Fruit fly (Drosophila melanogaster): Measurements from ENCODE around the gene Grp170.

The Grp170 gene

DNA sequence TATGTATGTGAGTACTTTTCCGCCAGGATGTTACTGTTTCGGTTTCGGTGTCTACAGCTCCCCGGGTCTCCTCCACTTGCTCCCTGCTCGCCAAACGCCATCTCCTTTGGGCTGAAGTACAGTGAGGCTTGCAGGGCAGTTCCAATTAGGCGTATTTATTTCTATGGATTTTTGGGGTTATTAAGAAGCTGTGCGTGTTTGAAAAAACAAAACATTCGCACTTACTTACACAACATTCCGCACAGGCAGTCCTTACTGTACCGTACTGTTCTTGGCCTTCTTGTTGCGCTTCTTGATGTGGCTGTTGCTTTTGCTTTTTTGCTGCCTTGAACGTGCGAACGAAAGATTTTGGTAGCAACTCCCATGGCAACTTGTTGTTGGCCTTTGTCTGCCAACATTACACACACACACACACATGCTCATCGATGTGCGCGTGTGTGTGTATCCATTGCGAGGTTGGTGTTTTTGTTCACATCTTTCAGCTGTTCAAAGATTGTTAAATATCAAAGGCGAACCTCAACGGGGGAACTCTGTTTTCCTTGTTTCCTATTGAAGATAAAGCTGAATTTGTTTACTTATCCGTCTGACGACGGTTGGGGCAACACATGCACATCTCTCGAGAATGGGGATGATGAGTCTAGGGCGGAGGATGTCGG, 47.2 kb upstream of the Grp170 start (continued):
- TF ChIP-seq unc-4 (GFP tag; IDR thresholded peaks at IDR 0.05; ENCODE audit: partially characterized antibody), result no peak
- TF ChIP-seq D (optimal IDR thresholded peaks at IDR 0.05), result no peak
- no peak for TF ChIP-seq D (GFP tag; optimal IDR thresholded peaks at IDR 0.05)
- no peak for TF ChIP-seq CG17186 (GFP tag; optimal IDR thresholded peaks at IDR 0.05)
- peak; percentile 51 for TF ChIP-seq Rx (GFP tag; IDR thresholded peaks at IDR 0.05)
- TF ChIP-seq Xrp1 (GFP tag; IDR thresholded peaks at IDR 0.05), result peak; percentile 56
- no peak for TF ChIP-seq Dip2 (GFP tag; IDR thresholded peaks at IDR 0.05)
- peak; percentile 44 for TF ChIP-seq pnt (GFP tag; optimal IDR thresholded peaks at IDR 0.05)
- peak; percentile 20 for TF ChIP-seq CG4424 (GFP tag; optimal IDR thresholded peaks at IDR 0.05)
- peak; percentile 65 for TF ChIP-seq CG10366 (GFP tag; IDR thresholded peaks at IDR 0.05)
- no peak for TF ChIP-seq TFAM (GFP tag; optimal IDR thresholded peaks at IDR 0.05)
- TF ChIP-seq CG12391 (tag; optimal IDR thresholded peaks at IDR 0.05), result peak; percentile 51
- TF ChIP-seq gfzf (GFP tag; optimal IDR thresholded peaks at IDR 0.05), result no peak
- peak; percentile 8 for TF ChIP-seq Dek (tag; optimal IDR thresholded peaks at IDR 0.05)
- TF ChIP-seq Gsc (GFP tag; IDR thresholded peaks at IDR 0.05), result no peak
- no peak for TF ChIP-seq CG8089 (GFP tag; optimal IDR thresholded peaks at IDR 0.05)
- TF ChIP-seq Sox102F (GFP tag; optimal IDR thresholded peaks at IDR 0.05), result peak; percentile 48
- peak; percentile 2 for TF ChIP-seq CG30431 (GFP tag; optimal IDR thresholded peaks at IDR 0.05)
- TF ChIP-seq slou (GFP tag; optimal IDR thresholded peaks at IDR 0.05), result no peak
- peak; percentile 52 for TF ChIP-seq dmrt99B (tag; optimal IDR thresholded peaks at IDR 0.05)
- TF ChIP-seq CG15073 (GFP tag; optimal IDR thresholded peaks at IDR 0.05), result no peak
- peak; percentile 9 for TF ChIP-seq fu2 (GFP tag; optimal IDR thresholded peaks at IDR 0.05)
- TF ChIP-seq ken (GFP tag; IDR thresholded peaks at IDR 0.05), result peak; percentile 75
- TF ChIP-seq CG30403 (GFP tag; optimal IDR thresholded peaks at IDR 0.05), result peak; percentile 49
- no peak for TF ChIP-seq grn (GFP tag; optimal IDR thresholded peaks at IDR 0.05)
- peak; percentile 37 for TF ChIP-seq Fer1 (GFP tag; optimal IDR thresholded peaks at IDR 0.05)
- TF ChIP-seq CoRest (tag; optimal IDR thresholded peaks at IDR 0.05), result peak; percentile 19
- peak; percentile 8 for TF ChIP-seq CG10654 (GFP tag; optimal IDR thresholded peaks at IDR 0.05)
- no peak for TF ChIP-seq ftz-f1 (GFP tag; optimal IDR thresholded peaks at IDR 0.05)
- no peak for TF ChIP-seq h (optimal IDR thresholded peaks at IDR 0.05)
- TF ChIP-seq ash1 (GFP tag; optimal IDR thresholded peaks at IDR 0.05), result no peak
- peak; percentile 54; the same call in 1 of the 2 replicates for TF ChIP-seq sens-2 (GFP tag; IDR thresholded peaks at IDR 0.05)
- TF ChIP-seq tgo (GFP tag; IDR thresholded peaks at IDR 0.05), result peak; percentile 53; the same call in 2 of the 3 replicates
- peak; percentile 5 for TF ChIP-seq ewg (GFP tag; optimal IDR thresholded peaks at IDR 0.05)
- TF ChIP-seq caup (GFP tag; optimal IDR thresholded peaks at IDR 0.05; ENCODE audit: severe bottlenecking), result no peak
- peak; percentile 32; the same call in 1 of the 2 replicates for TF ChIP-seq aop (GFP tag; IDR thresholded peaks at IDR 0.05)
- TF ChIP-seq MBD-R2 (GFP tag; IDR thresholded peaks at IDR 0.05), result peak; percentile 27; the same call in 1 of the 2 replicates
- TF ChIP-seq Ssrp (tag; optimal IDR thresholded peaks at IDR 0.05), result peak; percentile 35
- no peak for TF ChIP-seq Stat92E (GFP tag; optimal IDR thresholded peaks at IDR 0.05)
- TF ChIP-seq CG5180 (GFP tag; optimal IDR thresholded peaks at IDR 0.05), result no peak
- TF ChIP-seq CG8924 (tag; optimal IDR thresholded peaks at IDR 0.05), result peak; percentile 67
- peak; percentile 5 for TF ChIP-seq CG17829 (tag; optimal IDR thresholded peaks at IDR 0.05)
- peak; percentile 63 for TF ChIP-seq nom (GFP tag; optimal IDR thresholded peaks at IDR 0.05)
- no peak for TF ChIP-seq kay (GFP tag; optimal IDR thresholded peaks at IDR 0.05)
- TF ChIP-seq CG1792 (GFP tag; optimal IDR thresholded peaks at IDR 0.05), result no peak
- 0 out of 2 replicates have a peak, but pooled peaks have one; percentile 34 for TF ChIP-seq E2f1 (GFP tag; IDR thresholded peaks at IDR 0.05)
- TF ChIP-seq trh (GFP tag; optimal IDR thresholded peaks at IDR 0.05), result no peak
- peak; percentile 0 for TF ChIP-seq jumu (GFP tag; optimal IDR thresholded peaks at IDR 0.05)
- TF ChIP-seq Abd-B (GFP tag; optimal IDR thresholded peaks at IDR 0.05), result peak; percentile 38
- no peak for TF ChIP-seq onecut (GFP tag; IDR thresholded peaks at IDR 0.05)

Measured in whole organism, embryonic.